Fruit fly (Drosophila melanogaster) whole organism, embryonic: ENCODE data around the gene CG14142.
A peak's percentile ranks its signal among the peaks of the same experiment; 100 is the strongest.

ENCODE experiments used
- Adf1 ChIP-seq: fragments of 200-800 bp; sonication (Bioruptor generic); IDR thresholded peaks from 2 replicates; pipeline ENCODE4 v1.3.6; 2022; ENCODE audit warnings: missing biosample characterization, missing genetic modification characterization
- Asciz ChIP-seq: fragments of 200-800 bp; sonication (Bioruptor generic); optimal IDR thresholded peaks from 2 replicates; lab custom pipeline; 2017; ENCODE audit warnings: missing biosample characterization, mild to moderate bottlenecking, missing genetic modification characterization, missing genetic modification reagents
- C15 ChIP-seq: fragments of 200-800 bp; sonication (Bioruptor generic); IDR thresholded peaks from 3 replicates; pipeline ENCODE4 v1.3.6; 2022; ENCODE audit warnings: missing biosample characterization, missing genetic modification characterization
- CG10321 ChIP-seq: fragments of 200-800 bp; sonication (Bioruptor generic); IDR thresholded peaks from 2 replicates; pipeline ENCODE4 v1.3.6; 2022; ENCODE audit warnings: missing biosample characterization, missing genetic modification characterization
- CG13123 ChIP-seq: fragments of 200-800 bp; sonication (Bioruptor generic); optimal IDR thresholded peaks from 2 replicates; lab custom pipeline; 2016; ENCODE audit warnings: missing biosample characterization, missing genetic modification characterization
- CG14710 ChIP-seq: fragments of 200-800 bp; sonication (Bioruptor generic); optimal IDR thresholded peaks from 3 replicates; lab custom pipeline; 2019; ENCODE audit warnings: missing biosample characterization, mild to moderate bottlenecking, missing genetic modification characterization, moderate library complexity
- CG15011 ChIP-seq: fragments of 200-800 bp; sonication (Bioruptor generic); optimal IDR thresholded peaks from 3 replicates; lab custom pipeline; 2018; ENCODE audit warnings: missing biosample characterization, mild to moderate bottlenecking, missing genetic modification characterization
- CG15696 ChIP-seq: fragments of 200-800 bp; sonication (Bioruptor generic); optimal IDR thresholded peaks from 2 replicates; lab custom pipeline; 2019; ENCODE audit warnings: missing biosample characterization, mild to moderate bottlenecking, missing genetic modification characterization, moderate library complexity
- CG1602 ChIP-seq: fragments of 200-800 bp; sonication (Bioruptor generic); optimal IDR thresholded peaks from 3 replicates; lab custom pipeline; 2016; ENCODE audit warnings: missing biosample characterization, missing genetic modification characterization
- CG16779 ChIP-seq: fragments of 200-800 bp; sonication (Bioruptor generic); IDR thresholded peaks from 2 replicates; pipeline ENCODE4 v1.3.6; 2022; ENCODE audit warnings: missing biosample characterization, missing genetic modification characterization
- CG17912 ChIP-seq: fragments of 200-800 bp; sonication (Bioruptor generic); optimal IDR thresholded peaks from 2 replicates; lab custom pipeline; 2018; ENCODE audit warnings: missing biosample characterization, mild to moderate bottlenecking, missing genetic modification characterization
- CG32532 ChIP-seq: fragments of 200-800 bp; sonication (Bioruptor generic); IDR thresholded peaks from 2 replicates; pipeline ENCODE4 v1.3.6; 2022; ENCODE audit warnings: missing biosample characterization, missing genetic modification characterization
- CG4282 ChIP-seq: fragments of 200-800 bp; sonication (Bioruptor generic); optimal IDR thresholded peaks from 2 replicates; lab custom pipeline; 2016; ENCODE audit warnings: missing biosample characterization, missing genetic modification characterization
- CG4328 ChIP-seq: fragments of 200-800 bp; sonication (Bioruptor generic); optimal IDR thresholded peaks from 3 replicates; lab custom pipeline; 2017; ENCODE audit warnings: missing biosample characterization, missing genetic modification reagents, missing genetic modification characterization
- CG43689 ChIP-seq: fragments of 200-800 bp; sonication (Bioruptor generic); IDR thresholded peaks from 2 replicates; pipeline ENCODE4 v1.3.6; 2022; ENCODE audit warnings: missing biosample characterization, missing genetic modification characterization
- CG4730 ChIP-seq: fragments of 200-800 bp; sonication (Bioruptor generic); IDR thresholded peaks from 2 replicates; pipeline ENCODE4 v1.3.6; 2022; ENCODE audit warnings: missing biosample characterization, missing genetic modification characterization
- CG6689 ChIP-seq: fragments of 200-800 bp; sonication (Bioruptor generic); IDR thresholded peaks from 2 replicates; pipeline ENCODE4 v1.3.6; 2022; ENCODE audit warnings: missing biosample characterization, missing genetic modification characterization
- CG7372 ChIP-seq: fragments of 200-800 bp; sonication (Bioruptor generic); IDR thresholded peaks from 2 replicates; pipeline ENCODE4 v1.3.6; 2022; ENCODE audit warnings: missing biosample characterization, missing genetic modification characterization
- CG7928 ChIP-seq: fragments of 200-800 bp; sonication (Bioruptor generic); optimal IDR thresholded peaks from 2 replicates; lab custom pipeline; 2017; ENCODE audit warnings: missing biosample characterization, mild to moderate bottlenecking, missing genetic modification characterization
- CG9727 ChIP-seq: fragments of 200-800 bp; sonication (Bioruptor generic); optimal IDR thresholded peaks from 3 replicates; lab custom pipeline; 2017; ENCODE audit warnings: missing biosample characterization, mild to moderate bottlenecking, missing genetic modification characterization
- Dad ChIP-seq: fragments of 200-800 bp; sonication (Bioruptor generic); optimal IDR thresholded peaks from 3 replicates; lab custom pipeline; 2016; ENCODE audit warnings: missing biosample characterization, missing genetic modification characterization
- E2f2 ChIP-seq: fragments of 200-800 bp; sonication (Bioruptor generic); IDR thresholded peaks from 2 replicates; pipeline ENCODE4 v1.3.6; 2022; ENCODE audit warnings: missing biosample characterization, missing genetic modification characterization
- Elba2 ChIP-seq: fragments of 200-800 bp; sonication (Bioruptor generic); optimal IDR thresholded peaks from 3 replicates; lab custom pipeline; 2016; ENCODE audit warnings: missing biosample characterization, missing genetic modification characterization
- Hmx ChIP-seq: fragments of 200-800 bp; sonication (Bioruptor generic); optimal IDR thresholded peaks from 2 replicates; lab custom pipeline; 2016; ENCODE audit warnings: missing biosample characterization, missing genetic modification characterization
- Lhr ChIP-seq: fragments of 200-800 bp; sonication (Bioruptor generic); optimal IDR thresholded peaks from 3 replicates; lab custom pipeline; 2017; ENCODE audit warnings: mild to moderate bottlenecking, missing biosample characterization, missing genetic modification reagents, missing genetic modification characterization
- MBD-R2 ChIP-seq: fragments of 200-800 bp; sonication (Bioruptor generic); IDR thresholded peaks from 2 replicates; pipeline ENCODE4 v1.3.6; 2022; ENCODE audit warnings: missing biosample characterization, missing genetic modification characterization
- MESR4 ChIP-seq: fragments of 200-800 bp; sonication (Bioruptor generic); optimal IDR thresholded peaks from 2 replicates; lab custom pipeline; 2018; ENCODE audit warnings: missing biosample characterization, mild to moderate bottlenecking, missing genetic modification characterization, moderate library complexity
- Mrtf ChIP-seq: fragments of 200-800 bp; sonication (Bioruptor generic); IDR thresholded peaks from 3 replicates; pipeline ENCODE4 v1.3.6; 2022; ENCODE audit warnings: missing biosample characterization, missing genetic modification characterization
- Myb ChIP-seq: fragments of 200-800 bp; sonication (Bioruptor generic); optimal IDR thresholded peaks from 2 replicates; lab custom pipeline; 2016; ENCODE audit warnings: missing biosample characterization, missing genetic modification characterization
- NC2β ChIP-seq: fragments of 200-800 bp; sonication (Bioruptor generic); optimal IDR thresholded peaks from 2 replicates; lab custom pipeline; 2016; ENCODE audit warnings: missing biosample characterization, missing genetic modification characterization
- Neu2 ChIP-seq: fragments of 200-800 bp; sonication (Bioruptor generic); optimal IDR thresholded peaks from 3 replicates; lab custom pipeline; 2016; ENCODE audit warnings: missing biosample characterization, missing genetic modification characterization, borderline replicate concordance
- NfI ChIP-seq: fragments of 200-800 bp; sonication (Bioruptor generic); optimal IDR thresholded peaks from 3 replicates; lab custom pipeline; 2018; ENCODE audit warnings: missing biosample characterization, mild to moderate bottlenecking, missing genetic modification characterization, moderate library complexity
- Sox102F ChIP-seq: fragments of 200-800 bp; sonication (Bioruptor generic); optimal IDR thresholded peaks from 2 replicates; lab custom pipeline; 2018; ENCODE audit warnings: missing biosample characterization, mild to moderate bottlenecking, missing genetic modification characterization, moderate library complexity
- Stat92E ChIP-seq, 3 experiments: fragments of >200 bp in 2 of 3; fragments of 200-800 bp in 1 of 3; sonication (Bioruptor generic) in 1 of 3; optimal IDR thresholded peaks; 2 replicates each; lab custom pipeline; 2017 to 2019; ENCODE audit warnings: missing biosample characterization in 3 of 3, missing genetic modification characterization in 3 of 3, mild to moderate bottlenecking in 1 of 3, moderate library complexity in 1 of 3
- al ChIP-seq: fragments of 200-800 bp; sonication (Bioruptor generic); IDR thresholded peaks from 2 replicates; pipeline ENCODE4 v1.3.6; 2022; ENCODE audit warnings: missing biosample characterization, missing genetic modification characterization
- aop ChIP-seq: fragments of 200-800 bp; sonication (Bioruptor generic); IDR thresholded peaks from 2 replicates; pipeline ENCODE4 v1.3.6; 2022; ENCODE audit warnings: missing biosample characterization, missing genetic modification characterization
- bbx ChIP-seq: fragments of 200-800 bp; sonication (Bioruptor generic); IDR thresholded peaks from 2 replicates; pipeline ENCODE4 v1.3.6; 2022; ENCODE audit warnings: missing biosample characterization, missing genetic modification characterization; ENCODE audit not compliant: partially characterized antibody
- cato ChIP-seq: fragments of 200-800 bp; sonication (Bioruptor generic); optimal IDR thresholded peaks from 2 replicates; lab custom pipeline; 2016; ENCODE audit warnings: missing biosample characterization, missing genetic modification characterization, borderline replicate concordance
- caup ChIP-seq: fragments of 200-800 bp; sonication (Bioruptor generic); optimal IDR thresholded peaks from 3 replicates; lab custom pipeline; 2017; ENCODE audit warnings: missing biosample characterization, mild to moderate bottlenecking, missing genetic modification characterization, moderate library complexity; ENCODE audit not compliant: severe bottlenecking
- chn ChIP-seq: fragments of 200-800 bp; sonication (Bioruptor generic); optimal IDR thresholded peaks from 2 replicates; lab custom pipeline; 2016; ENCODE audit warnings: missing biosample characterization, missing genetic modification characterization
- corto ChIP-seq: fragments of 200-800 bp; sonication (Bioruptor generic); optimal IDR thresholded peaks from 2 replicates; lab custom pipeline; 2016; ENCODE audit warnings: missing biosample characterization, mild to moderate bottlenecking, missing genetic modification characterization, moderate library complexity
- crp ChIP-seq, 2 experiments: fragments of 200-800 bp; sonication (Bioruptor generic); optimal IDR thresholded peaks; 2 replicates in 1 of 2; 3 replicates in 1 of 2; lab custom pipeline; 2017; ENCODE audit warnings: missing biosample characterization in 2 of 2, missing genetic modification characterization in 2 of 2, mild to moderate bottlenecking in 1 of 2, moderate library complexity in 1 of 2
- gt ChIP-seq: fragments of 200-800 bp; sonication (Bioruptor generic); IDR thresholded peaks from 2 replicates; pipeline ENCODE4 v1.3.6; 2022; ENCODE audit warnings: missing biosample characterization, missing genetic modification characterization
- hkb ChIP-seq, 2 experiments: fragments of 200-800 bp in 1 of 2; fragments of >200 bp in 1 of 2; sonication (Bioruptor generic) in 1 of 2; IDR thresholded peaks in 1 of 2; optimal IDR thresholded peaks in 1 of 2; 2 replicates each; pipeline versions ENCODE4 v1.3.6 to Lab custom; 2017 to 2022; ENCODE audit warnings: missing biosample characterization in 1 of 2, missing genetic modification characterization in 1 of 2
- insv ChIP-seq, 2 experiments: fragments of 200-800 bp; sonication (Bioruptor generic); optimal IDR thresholded peaks; 3 replicates each; lab custom pipeline; 2016 to 2018; ENCODE audit warnings: missing biosample characterization in 2 of 2, missing genetic modification characterization in 2 of 2
- kah ChIP-seq: fragments of 200-800 bp; sonication (Bioruptor generic); optimal IDR thresholded peaks from 2 replicates; lab custom pipeline; 2018; ENCODE audit warnings: missing biosample characterization, mild to moderate bottlenecking, missing genetic modification characterization
- onecut ChIP-seq: fragments of 200-800 bp; sonication (Bioruptor generic); IDR thresholded peaks from 2 replicates; pipeline ENCODE4 v1.3.6; 2022; ENCODE audit warnings: missing biosample characterization, missing genetic modification characterization
- pnt ChIP-seq: fragments of 200-800 bp; sonication (Bioruptor generic); optimal IDR thresholded peaks from 3 replicates; lab custom pipeline; 2016; ENCODE audit warnings: missing biosample characterization, missing genetic modification characterization
- sima ChIP-seq: fragments of 200-800 bp; sonication (Bioruptor generic); optimal IDR thresholded peaks from 2 replicates; lab custom pipeline; 2016; ENCODE audit warnings: missing biosample characterization, missing genetic modification characterization
- stwl ChIP-seq: fragments of 200-800 bp; sonication (Bioruptor generic); optimal IDR thresholded peaks from 3 replicates; lab custom pipeline; 2018; ENCODE audit warnings: missing biosample characterization, mild to moderate bottlenecking, missing genetic modification characterization, moderate library complexity

CG14142 gene

DNA sequence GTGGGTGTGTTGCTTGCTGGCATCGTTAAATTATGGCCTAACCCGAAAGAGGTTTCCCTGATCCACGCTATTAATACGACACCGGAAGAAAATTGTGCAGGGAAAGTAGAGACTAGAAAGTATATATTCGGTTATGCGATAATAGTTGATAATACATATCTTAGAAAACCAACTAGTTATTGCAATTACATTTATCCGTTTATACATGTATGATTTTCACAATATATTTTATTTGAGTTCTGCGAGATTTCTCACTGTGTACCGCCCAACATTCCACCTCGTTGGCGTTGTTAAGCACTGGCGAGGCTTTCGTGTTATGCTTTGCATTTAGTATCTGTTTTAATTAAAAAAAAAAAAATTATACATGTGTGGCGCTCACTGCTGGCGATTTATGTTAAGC, 17.9 kb upstream of the CG14142 start (continued):
- TF ChIP-seq caup (GFP tag; lab: Kevin White, UChicago) (no peak), Mrtf (no peak), CG9727 (GFP tag; lab: Kevin White, UChicago) (no peak), CG4328 (no peak), CG15696 (no peak), CG1602 (no peak), NfI (GFP tag; lab: Kevin White, UChicago) (no peak), onecut (GFP tag; lab: Robert Waterston, UW) (no peak), CG7372 (GFP tag; lab: Robert Waterston, UW) (no peak), Adf1 (no peak), sima (GFP tag; lab: Kevin White, UChicago) (no peak), Asciz (no peak), CG6689 (GFP tag; lab: Robert Waterston, UW) (peak; percentile 35; the same call in 1 of the 2 replicates), CG4282 (GFP tag; lab: Kevin White, UChicago) (no peak), stwl (tag; lab: Kevin White, UChicago) (no peak)

DNA sequence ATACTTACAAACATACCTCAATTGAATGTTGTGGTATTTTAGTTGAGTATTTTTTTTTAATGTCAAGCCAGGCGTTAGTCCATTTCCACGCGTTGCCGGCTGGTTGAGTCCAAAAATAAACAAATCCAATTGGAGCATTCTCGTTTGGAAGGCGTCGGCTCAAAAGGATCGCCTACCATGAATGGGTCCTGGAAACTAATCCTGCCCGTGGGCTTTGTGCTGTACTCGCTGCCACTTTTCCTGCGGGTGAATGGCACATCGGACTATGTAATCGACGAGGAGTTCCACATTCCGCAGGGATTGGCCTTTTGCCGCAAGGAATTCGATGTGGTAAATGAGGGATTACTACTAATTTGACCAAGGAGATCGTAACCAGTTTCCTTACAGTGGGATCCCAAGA, 8.4 kb upstream of the CG14142 start, which contains the start of gene Alg10:
TSS of gene Alg10 (plus strand) at position 73 of the 400 bp plus-strand sequence.
- TF ChIP-seq CG43689 (GFP tag; lab: Robert Waterston, UW) (0 out of 2 replicates have a peak, but pooled peaks have one; percentile 22), Myb (peak; percentile 34), CG32532 (GFP tag; lab: Robert Waterston, UW) (no peak), pnt (GFP tag; lab: Kevin White, UChicago) (no peak), NC2β (GFP tag; lab: Kevin White, UChicago) (no peak), Neu2 (peak; percentile 95), MESR4 (GFP tag; lab: Kevin White, UChicago) (peak; percentile 23), Stat92E (GFP tag; optimal IDR thresholded peaks at IDR 0.05; lab: Kevin White, UChicago) (no peak), crp (GFP tag; optimal IDR thresholded peaks at IDR 0.05; lab: Kevin White, UChicago) (peak in 1 of 2 experiments; percentile 51), CG16779 (GFP tag; lab: Robert Waterston, UW) (no peak), stwl (tag; lab: Kevin White, UChicago) (peak; percentile 80), Dad (GFP tag; lab: Kevin White, UChicago) (no peak), CG4730 (no peak), bbx (GFP tag; lab: Robert Waterston, UW) (peak; percentile 13; the same call in 1 of the 2 replicates), kah (no peak), CG14710 (tag; lab: Kevin White, UChicago) (no peak), CG10321 (GFP tag; lab: Robert Waterston, UW) (no peak), chn (GFP tag; lab: Kevin White, UChicago) (no peak), Hmx (no peak), aop (no peak), Elba2 (GFP tag; lab: Kevin White, UChicago) (peak; percentile 38), C15 (GFP tag; lab: Robert Waterston, UW) (no peak), CG13123 (no peak), CG7928 (GFP tag; lab: Kevin White, UChicago) (no peak), CG15011 (GFP tag; lab: Kevin White, UChicago) (no peak), al (GFP tag; lab: Robert Waterston, UW) (no peak), hkb (optimal IDR thresholded peaks at IDR 0.05; lab: Kevin White, UChicago) (no peak), hkb (GFP tag; IDR thresholded peaks at IDR 0.05; lab: Robert Waterston, UW) (no peak), MBD-R2 (GFP tag; lab: Robert Waterston, UW) (peak; percentile 69), Lhr (no peak), insv (GFP tag; optimal IDR thresholded peaks at IDR 0.05; lab: Kevin White, UChicago) (peak in 1 of 2 experiments; percentile 90), E2f2 (GFP tag; lab: Robert Waterston, UW) (peak; percentile 30; the same call in 1 of the 2 replicates), Sox102F (GFP tag; lab: Kevin White, UChicago) (no peak), corto (GFP tag; lab: Kevin White, UChicago) (no peak), gt (no peak), cato (no peak), CG17912 (no peak)
